Fruit fly (Drosophila melanogaster): ENCODE data around the gene Cox11.
A peak's percentile ranks its signal among the peaks of the same experiment; 100 is the strongest.

Gene Cox11

DNA sequence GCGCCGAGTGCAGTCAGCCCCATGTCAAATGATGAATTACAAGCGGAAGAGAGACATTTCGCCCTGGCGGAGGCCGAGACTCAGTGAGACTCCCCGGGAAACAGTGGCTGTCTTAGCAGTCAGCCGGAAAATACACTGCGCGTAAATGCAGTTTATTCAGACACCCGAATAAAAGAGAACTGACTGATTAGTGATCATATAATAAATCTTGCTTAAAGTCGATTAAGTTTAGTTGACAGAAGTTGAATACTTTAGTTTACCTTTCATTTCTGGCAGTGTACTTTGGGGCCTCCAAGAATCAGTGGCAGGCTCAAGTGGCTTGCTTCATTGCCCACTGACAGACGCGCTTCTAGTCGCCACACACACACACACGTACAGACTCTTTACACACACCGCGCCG lies 35.5 kb upstream of the Cox11 start (continued):
- no peak for TF ChIP-seq en (GFP tag; optimal IDR thresholded peaks at IDR 0.05)
- no peak for TF ChIP-seq Fer3 (tag; optimal IDR thresholded peaks at IDR 0.05)
- TF ChIP-seq H2.0 (GFP tag; IDR thresholded peaks at IDR 0.05), result no peak
- TF ChIP-seq nom (GFP tag; optimal IDR thresholded peaks at IDR 0.05), result peak; percentile 23
- TF ChIP-seq Taf1 (GFP tag; IDR thresholded peaks at IDR 0.05), result no peak
- TF ChIP-seq fru (optimal IDR thresholded peaks at IDR 0.05), result no peak

DNA sequence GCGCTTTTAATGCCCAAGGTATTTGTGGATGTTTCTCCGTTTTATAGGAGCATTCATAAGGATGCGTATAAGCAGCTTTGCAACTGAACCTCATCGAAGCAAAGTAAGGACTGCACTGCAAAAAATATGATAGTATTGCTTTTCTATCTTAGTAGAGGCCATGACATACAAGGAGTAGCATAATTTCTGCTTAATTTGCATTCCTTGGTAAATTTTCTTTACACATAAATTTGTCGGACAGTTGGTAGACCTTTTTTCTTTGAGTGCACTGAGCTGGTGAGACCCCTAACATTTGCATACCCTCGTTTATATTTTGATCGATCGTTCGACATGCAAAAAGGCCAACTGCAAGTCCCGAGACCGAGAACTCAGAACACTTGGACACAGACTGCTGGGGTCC lies 33.8 kb upstream of the Cox11 start:
- no peak for TF ChIP-seq dimm (GFP tag; IDR thresholded peaks at IDR 0.05)
- TF ChIP-seq ab (GFP tag; optimal IDR thresholded peaks at IDR 0.05), result no peak
- TF ChIP-seq PHDP (tag; optimal IDR thresholded peaks at IDR 0.05), result no peak
- TF ChIP-seq Dip3 (GFP tag; optimal IDR thresholded peaks at IDR 0.05), result no peak
- TF ChIP-seq corto (GFP tag; optimal IDR thresholded peaks at IDR 0.05), result peak; percentile 21
- TF ChIP-seq dmrt11E (tag; optimal IDR thresholded peaks at IDR 0.05), result peak; percentile 3
- TF ChIP-seq fru (optimal IDR thresholded peaks at IDR 0.05), result no peak
- no peak for TF ChIP-seq phol (tag; optimal IDR thresholded peaks at IDR 0.05)
- TF ChIP-seq al (GFP tag; IDR thresholded peaks at IDR 0.05), result no peak
- peak; percentile 26; the same call in 1 of the 2 replicates for TF ChIP-seq Xrp1 (GFP tag; IDR thresholded peaks at IDR 0.05)
- no peak for TF ChIP-seq Dek (tag; optimal IDR thresholded peaks at IDR 0.05)
- no peak for TF ChIP-seq CG9876 (GFP tag; optimal IDR thresholded peaks at IDR 0.05)
- TF ChIP-seq CG12942 (GFP tag; optimal IDR thresholded peaks at IDR 0.05), result no peak
- no peak for TF ChIP-seq prd (optimal IDR thresholded peaks at IDR 0.05)
- TF ChIP-seq prd (GFP tag; IDR thresholded peaks at IDR 0.05), result peak; percentile 53; the same call in 2 of the 3 replicates
- peak; percentile 18; the same call in 1 of the 2 replicates for TF ChIP-seq ara (GFP tag; IDR thresholded peaks at IDR 0.05)
- peak; percentile 45 for TF ChIP-seq Ets65A (GFP tag)
- TF ChIP-seq chm (GFP tag; IDR thresholded peaks at IDR 0.05), result no peak
- TF ChIP-seq Dll (GFP tag; IDR thresholded peaks at IDR 0.05; ENCODE audit: partially characterized antibody), result no peak
- TF ChIP-seq nau (GFP tag; optimal IDR thresholded peaks at IDR 0.05), result no peak
- TF ChIP-seq Dref (GFP tag; IDR thresholded peaks at IDR 0.05), result no peak
- TF ChIP-seq lbe (GFP tag; optimal IDR thresholded peaks at IDR 0.05), result peak; percentile 28
- no peak for TF ChIP-seq CG2712 (tag; optimal IDR thresholded peaks at IDR 0.05)
- no peak for TF ChIP-seq Oli (tag; optimal IDR thresholded peaks at IDR 0.05)
- no peak for TF ChIP-seq CkIIα-i1 (GFP tag; IDR thresholded peaks at IDR 0.05)

DNA sequence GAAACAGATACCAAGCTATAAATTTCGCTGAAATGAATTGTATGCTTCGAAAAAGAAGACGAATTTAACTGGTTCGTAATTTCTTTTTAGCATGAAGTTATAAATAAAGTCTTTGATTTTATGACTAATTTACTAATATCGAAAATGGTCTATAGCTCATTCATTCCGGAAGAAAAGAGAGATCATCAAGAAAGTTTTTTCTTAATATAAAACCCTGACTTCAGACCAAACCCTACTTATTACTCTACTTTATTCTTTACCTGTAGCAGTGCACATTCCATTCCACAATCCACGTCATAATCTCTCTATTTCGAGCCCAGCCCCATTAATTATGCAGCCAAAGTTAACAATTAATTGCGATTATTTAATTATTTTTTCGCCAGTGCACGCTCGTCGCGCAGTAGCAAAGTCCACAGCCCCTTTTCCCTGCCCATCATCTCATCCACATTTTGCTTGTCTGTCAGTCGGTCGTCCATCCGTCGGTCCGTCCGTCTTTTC lies 32.8 kb upstream of the Cox11 start:
- TF ChIP-seq Poxn (GFP tag; IDR thresholded peaks at IDR 0.05) (no peak), jing (GFP tag; optimal IDR thresholded peaks at IDR 0.05) (no peak), CG12071 (GFP tag; optimal IDR thresholded peaks at IDR 0.05) (no peak), bowl (GFP tag; IDR thresholded peaks at IDR 0.05) (no peak), vnd (GFP tag; IDR thresholded peaks at IDR 0.05; ENCODE audit: partially characterized antibody) (no peak), gcm (GFP tag; optimal IDR thresholded peaks at IDR 0.05) (no peak), nom (GFP tag; optimal IDR thresholded peaks at IDR 0.05) (peak; percentile 72), bsh (GFP tag; optimal IDR thresholded peaks at IDR 0.05) (peak in 1 of 2 experiments; percentile 43), Dbx (GFP tag; IDR thresholded peaks at IDR 0.05) (no peak), Antp (GFP tag; optimal IDR thresholded peaks at IDR 0.05) (no peak), CG14050 (GFP tag; IDR thresholded peaks at IDR 0.05) (no peak), CG9876 (GFP tag; optimal IDR thresholded peaks at IDR 0.05) (no peak), Ets65A (GFP tag) (peak; percentile 70)

All from whole organism, embryonic.